Worm (Caenorhabditis elegans): ENCODE results near the gene Y37D8A.6.
A peak's percentile ranks its signal among the peaks of the same experiment; 100 is the strongest.

Gene Y37D8A.6

DNA sequence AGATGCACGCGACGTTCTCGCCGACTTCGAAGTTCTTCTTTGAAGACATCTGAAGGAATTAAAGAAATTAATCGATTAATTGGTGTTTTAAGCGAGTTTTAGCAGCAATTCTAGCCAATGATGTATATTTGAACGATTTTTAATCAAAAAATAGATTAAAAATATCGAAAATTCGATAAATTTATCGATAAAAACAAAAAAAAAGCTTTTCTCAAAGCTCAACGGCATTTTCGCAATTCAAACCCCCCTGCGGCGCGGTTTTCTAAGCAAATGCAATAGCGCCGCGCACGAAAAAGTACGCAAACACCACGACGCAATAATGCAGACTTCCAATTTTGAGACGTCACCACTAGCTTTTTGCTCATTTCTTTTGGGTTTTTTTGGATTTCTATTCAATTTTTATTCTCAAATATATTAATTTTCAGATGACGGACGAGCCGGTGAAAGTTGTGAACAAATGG, 4.5 kb upstream of the Y37D8A.6 start, which contains the start of the genes mrg-1 and spcs-2 (continued):
- TF ChIP-seq mab-9 (GFP tag; IDR thresholded peaks at IDR 0.05) = 0 out of 2 replicates have a peak, but pooled peaks have one; percentile 21
- peak; percentile 33 for TF ChIP-seq zag-1 (tag; optimal IDR thresholded peaks at IDR 0.05)
- TF ChIP-seq nhr-20 (tag; optimal IDR thresholded peaks at IDR 0.05) = peak; percentile 89
- peak; percentile 49 for TF ChIP-seq sup-37 (GFP tag; optimal IDR thresholded peaks at IDR 0.05)
- no peak for TF ChIP-seq nhr-84 (tag; optimal IDR thresholded peaks at IDR 0.05)
- no peak for TF ChIP-seq mef-2 (tag; optimal IDR thresholded peaks at IDR 0.05)
- TF ChIP-seq tbx-2 (tag; optimal IDR thresholded peaks at IDR 0.05) = peak; percentile 92
- TF ChIP-seq mep-1 (tag; optimal IDR thresholded peaks at IDR 0.05) = peak; percentile 89
- no peak for TF ChIP-seq ceh-90 (tag; optimal IDR thresholded peaks at IDR 0.05)
- peak; percentile 95 for TF ChIP-seq snu-23 (GFP tag; optimal IDR thresholded peaks at IDR 0.05)
- peak; percentile 88 for TF ChIP-seq skn-1 (tag; optimal IDR thresholded peaks at IDR 0.05)
- peak; percentile 69 for TF ChIP-seq irx-1 (tag; optimal IDR thresholded peaks at IDR 0.05)

DNA sequence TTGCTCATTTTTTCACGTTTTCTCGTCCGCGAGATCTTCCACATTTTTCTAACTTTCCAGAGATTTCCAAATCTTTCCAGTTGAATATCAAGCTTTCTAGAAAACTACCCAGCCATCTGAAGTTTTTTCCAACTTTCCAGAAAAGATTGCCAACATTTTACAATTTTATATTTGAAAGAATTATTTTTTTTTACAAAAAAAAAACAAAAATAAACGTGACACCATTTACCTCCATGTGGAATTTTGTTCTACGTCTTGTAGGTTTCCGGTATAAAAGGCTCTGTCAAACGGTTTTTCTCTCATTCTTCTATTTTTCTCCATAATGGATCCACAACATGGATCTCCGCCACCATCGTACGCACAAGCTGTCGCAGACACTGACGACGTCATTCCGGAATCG, 5.4 kb downstream of the Y37D8A.6 start, which contains the start of gene Y37D8A.8:
TSS of gene Y37D8A.8 (plus strand) at position 301 of the 400 bp plus-strand sequence.
- no peak for TF ChIP-seq mdl-1 (tag; optimal IDR thresholded peaks at IDR 0.05)
- no peak for TF ChIP-seq efl-1 (optimal IDR thresholded peaks at IDR 0.05)
- no peak for TF ChIP-seq efl-1 (GFP tag; optimal IDR thresholded peaks at IDR 0.05 in 1 of 2)

DNA sequence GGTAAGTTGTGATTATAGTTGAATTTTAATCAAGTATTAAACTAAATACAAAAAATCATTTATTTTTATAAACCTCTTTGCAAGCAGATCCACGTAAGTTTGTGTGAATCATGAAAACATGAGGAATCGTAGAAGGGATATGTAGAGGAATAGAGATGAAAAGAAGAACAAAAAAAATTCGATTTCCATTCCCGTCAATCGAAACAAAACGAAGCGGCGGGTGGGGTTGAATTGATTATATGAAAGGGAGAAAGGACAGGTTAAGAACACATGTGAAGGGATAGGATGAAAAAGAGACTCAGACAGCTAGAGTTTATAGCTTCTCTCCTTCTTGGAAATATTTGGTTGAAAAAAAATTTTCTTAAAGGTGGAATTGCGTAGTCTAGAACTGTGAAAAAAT, 10.0 kb downstream of the Y37D8A.6 start:
- TF ChIP-seq tbx-2 (tag; optimal IDR thresholded peaks at IDR 0.05) (no peak), tlp-1 (tag; optimal IDR thresholded peaks at IDR 0.05) (no peak), mef-2 (tag; optimal IDR thresholded peaks at IDR 0.05) (no peak), F16B12.6 (tag; optimal IDR thresholded peaks at IDR 0.05) (no peak), unc-30 (tag; optimal IDR thresholded peaks at IDR 0.05) (no peak), rnt-1 (tag; optimal IDR thresholded peaks at IDR 0.05) (no peak), nhr-85 (tag) (peak; percentile 80), lir-3 (tag; optimal IDR thresholded peaks at IDR 0.05; ENCODE audit: poor library complexity) (no peak), ceh-63 (GFP tag; optimal IDR thresholded peaks at IDR 0.05) (no peak), snu-23 (GFP tag; optimal IDR thresholded peaks at IDR 0.05) (peak; percentile 28), lin-14 (GFP tag; optimal IDR thresholded peaks at IDR 0.05) (peak; percentile 54), ceh-8 (GFP tag; optimal IDR thresholded peaks at IDR 0.05) (no peak), blmp-1 (tag; optimal IDR thresholded peaks at IDR 0.05) (peak; percentile 97), nhr-77 (tag; optimal IDR thresholded peaks at IDR 0.05) (no peak), nhr-19 (GFP tag; conservative IDR thresholded peaks at IDR 0.05) (no peak), fkh-10 (GFP tag; optimal IDR thresholded peaks at IDR 0.05) (no peak), lsy-2 (tag; optimal IDR thresholded peaks at IDR 0.05) (peak in 1 of 2 experiments; percentile 14), nhr-47 (tag; optimal IDR thresholded peaks at IDR 0.05) (peak; percentile 5), elt-3 (tag; optimal IDR thresholded peaks at IDR 0.05) (peak in 1 of 6 experiments; percentile 16), nhr-12 (tag; optimal IDR thresholded peaks at IDR 0.05) (no peak), dpl-1 (GFP tag; optimal IDR thresholded peaks at IDR 0.05) (peak in 1 of 3 experiments; percentile 7), aha-1 (tag; optimal IDR thresholded peaks at IDR 0.05) (no peak)

DNA sequence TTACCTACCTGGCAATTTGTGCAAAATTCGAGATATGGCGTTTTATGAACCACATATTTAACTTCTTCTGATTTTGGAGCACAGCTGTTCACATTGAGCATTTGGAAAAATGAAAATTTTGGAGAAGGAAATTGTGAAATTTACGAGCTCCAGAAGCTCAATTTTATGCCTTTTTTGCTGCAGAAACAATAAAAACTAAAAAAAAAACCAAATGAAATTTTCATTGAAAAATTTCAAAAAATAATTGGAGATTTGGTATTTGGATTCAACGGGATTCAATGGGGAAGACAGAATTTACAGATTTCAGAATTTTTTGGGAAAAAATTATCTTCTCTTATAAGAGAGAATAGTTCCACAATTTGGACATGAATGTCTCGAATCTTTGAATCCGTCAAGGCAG, 13.5 kb downstream of the Y37D8A.6 start, which contains the start of gene Y37D8A.26:
TSS of gene Y37D8A.26 (minus strand) at position 101 of the 400 bp plus-strand sequence.
- TF ChIP-seq ztf-11 (tag; optimal IDR thresholded peaks at IDR 0.05) (no peak), pax-3 (tag; optimal IDR thresholded peaks at IDR 0.05) (no peak), dsc-1 (tag; optimal IDR thresholded peaks at IDR 0.05) (no peak), nhr-20 (tag; optimal IDR thresholded peaks at IDR 0.05) (no peak), nhr-12 (tag; optimal IDR thresholded peaks at IDR 0.05) (no peak), ces-1 (GFP tag; optimal IDR thresholded peaks at IDR 0.05) (no peak), sptf-1 (tag; optimal IDR thresholded peaks at IDR 0.05) (no peak), lin-14 (GFP tag; optimal IDR thresholded peaks at IDR 0.05) (no peak), ztf-4 (tag; optimal IDR thresholded peaks at IDR 0.05) (no peak), fkh-10 (GFP tag; optimal IDR thresholded peaks at IDR 0.05) (no peak), pqm-1 (tag; optimal IDR thresholded peaks at IDR 0.05) (no peak), ceh-82 (tag; optimal IDR thresholded peaks at IDR 0.05) (no peak), egl-27 (tag; optimal IDR thresholded peaks at IDR 0.05) (no peak), hlh-17 (GFP tag; optimal IDR thresholded peaks at IDR 0.05; ENCODE audit: borderline replicate concordance) (no peak), xbp-1 (tag; optimal IDR thresholded peaks at IDR 0.05) (no peak), ceh-8 (GFP tag; optimal IDR thresholded peaks at IDR 0.05) (no peak), unc-62 (GFP tag; optimal IDR thresholded peaks at IDR 0.05) (no peak), snpc-4 (tag; optimal IDR thresholded peaks at IDR 0.05) (no peak), unc-98 (GFP tag; IDR thresholded peaks at IDR 0.05) (no peak), egl-13 (tag; optimal IDR thresholded peaks at IDR 0.05) (no peak)

All from whole organism, L1 larva.